Fruit fly (Drosophila melanogaster) whole organism, wandering third instar larva: ENCODE data around the gene Sry-delta.

ENCODE experiments used
- Abd-B ChIP-seq: fragments of >200 bp; optimal IDR thresholded peaks from 2 replicates; lab custom pipeline; 2017; ENCODE audit warnings: missing biosample characterization, missing genetic modification characterization
- HLH106 ChIP-seq: fragments of 200-800 bp; optimal IDR thresholded peaks from 3 replicates; lab custom pipeline; 2019; ENCODE audit warnings: missing biosample characterization, mild to moderate bottlenecking, missing genetic modification characterization, moderate library complexity
- Hnf4 ChIP-seq: fragments of 200-800 bp; sonication (Bioruptor generic); optimal IDR thresholded peaks from 2 replicates; lab custom pipeline; 2016; ENCODE audit warnings: missing biosample characterization, mild to moderate bottlenecking, missing genetic modification characterization
- Hr83 ChIP-seq: fragments of 200-300 bp; sonication (Bioruptor generic); optimal IDR thresholded peaks from 2 replicates; lab custom pipeline; 2016; ENCODE audit warnings: missing biosample characterization, mild to moderate bottlenecking, missing genetic modification characterization, moderate library complexity; ENCODE audit not compliant: poor library complexity, severe bottlenecking
- N ChIP-seq: fragments of >200 bp; optimal IDR thresholded peaks from 2 replicates; lab custom pipeline; 2018; ENCODE audit warnings: missing biosample characterization, missing external identifiers, missing genetic modification characterization
- Rel ChIP-seq, 2 experiments: fragments of 200-800 bp; sonication (Bioruptor generic) in 1 of 2; optimal IDR thresholded peaks; 2 replicates in 1 of 2; 3 replicates in 1 of 2; lab custom pipeline; 2016 to 2019; ENCODE audit warnings: mild to moderate bottlenecking in 2 of 2, missing biosample characterization in 2 of 2, missing genetic modification characterization in 2 of 2, moderate library complexity in 1 of 2
- dmrt93B ChIP-seq: fragments of 200-800 bp; sonication (Bioruptor generic); optimal IDR thresholded peaks from 2 replicates; lab custom pipeline; 2018; ENCODE audit warnings: missing biosample characterization, mild to moderate bottlenecking, missing genetic modification characterization
- ey ChIP-seq: fragments of 200-800 bp; sonication (Bioruptor generic); optimal IDR thresholded peaks from 2 replicates; lab custom pipeline; 2016; ENCODE audit warnings: missing biosample characterization, missing genetic modification characterization
- fru ChIP-seq: fragments of 200-800 bp; sonication (Bioruptor generic); optimal IDR thresholded peaks from 3 replicates; lab custom pipeline; 2016; ENCODE audit warnings: missing biosample characterization, mild to moderate bottlenecking, missing genetic modification characterization
- pan ChIP-seq: fragments of >200 bp; optimal IDR thresholded peaks from 2 replicates; lab custom pipeline; 2017
- psq ChIP-seq: fragments of 200-800 bp; sonication (Bioruptor generic); optimal IDR thresholded peaks from 3 replicates; lab custom pipeline; 2017; ENCODE audit warnings: missing biosample characterization, mild to moderate bottlenecking, missing genetic modification characterization, moderate library complexity
- tai ChIP-seq: sonication (Bioruptor generic); optimal IDR thresholded peaks from 2 replicates; lab custom pipeline; 2016; ENCODE audit warnings: missing biosample characterization, missing genetic modification characterization
- woc ChIP-seq: sonication (Bioruptor generic); optimal IDR thresholded peaks from 2 replicates; lab custom pipeline; 2016; ENCODE audit warnings: missing biosample characterization, mild to moderate bottlenecking, missing genetic modification characterization

dm6 chr3R:30058057-30058868, 15.1 kb downstream of the Sry-delta start, which contains the start of gene sima:
- TF ChIP-seq N (GFP tag; lab: Kevin White, UChicago) (no peak), fru (GFP tag; lab: Kevin White, UChicago) (no peak), pan (lab: Kevin White, UChicago) (no peak), Abd-B (GFP tag; lab: Kevin White, UChicago) (no peak), ey (no peak), Hnf4 (GFP tag; lab: Kevin White, UChicago) (peak; percentile 21), dmrt93B (GFP tag; lab: Kevin White, UChicago) (no peak), psq (peak; percentile 96), Hr83 (peak; percentile 9), tai (GFP tag; lab: Kevin White, UChicago) (no peak), Rel (GFP tag; optimal IDR thresholded peaks at IDR 0.05; lab: Kevin White, UChicago) (no peak), Rel (tag; optimal IDR thresholded peaks at IDR 0.05; lab: Kevin White, UChicago) (peak; percentile 27), woc (GFP tag; lab: Kevin White, UChicago) (peak; percentile 72), HLH106 (tag; lab: Kevin White, UChicago) (peak; percentile 22)
